Fruit fly (Drosophila melanogaster): ENCODE measurements around the gene CG10862.

DNA sequence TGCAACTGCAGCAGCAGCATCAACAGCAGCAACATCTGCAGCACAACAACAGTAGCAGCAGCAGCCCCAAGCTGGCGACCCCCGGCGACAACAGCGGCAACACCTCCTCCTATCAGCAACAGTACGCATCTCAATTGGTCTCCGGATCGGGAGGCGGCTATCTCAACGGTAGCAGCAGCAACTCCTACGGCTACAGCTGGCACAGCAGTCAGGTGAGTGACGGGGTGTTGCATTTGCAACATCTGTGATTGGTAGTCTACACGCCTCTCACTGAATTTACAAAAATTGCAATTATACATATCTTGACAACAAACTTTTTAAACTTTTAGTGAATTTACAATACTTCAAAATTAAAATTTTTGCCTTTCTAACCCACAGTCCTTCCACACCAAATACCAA, 8.2 kb downstream of the CG10862 start:
- TF ChIP-seq CG11294 (GFP tag; IDR thresholded peaks at IDR 0.05) (no peak), esn (GFP tag; optimal IDR thresholded peaks at IDR 0.05) (no peak)

Measured in whole organism, prepupa.